Worm (Caenorhabditis elegans) whole organism, early embryonic: ENCODE data around the gene mfsd-11.
A peak's percentile ranks its signal among the peaks of the same experiment; 100 is the strongest.

Experiments
- B0310.2 ChIP-seq: sonication (generic microtip); optimal IDR thresholded peaks from 2 replicates; lab custom pipeline; 2016; ENCODE audit warnings: mild to moderate bottlenecking, missing genetic modification characterization, missing compliant biosample characterization
- F13C5.2 ChIP-seq: sonication (generic microtip); optimal IDR thresholded peaks from 2 replicates; lab custom pipeline; 2017; ENCODE audit warnings: mild to moderate bottlenecking, missing genetic modification characterization, inconsistent platforms, missing compliant biosample characterization
- aly-1 ChIP-seq: sonication (generic microtip); optimal IDR thresholded peaks from 2 replicates; lab custom pipeline; 2016; ENCODE audit warnings: missing genetic modification characterization, missing compliant biosample characterization
- ama-1 ChIP-seq: fragments of 150-350 bp; optimal IDR thresholded peaks from 2 replicates; lab custom pipeline; 2014
- ceh-13 ChIP-seq: fragments of 200-800 bp; sonication (Bioruptor generic); optimal IDR thresholded peaks from 2 replicates; lab custom pipeline; 2018; ENCODE audit warnings: mild to moderate bottlenecking, missing genetic modification characterization, missing compliant biosample characterization
- ceh-36 ChIP-seq: sonication (generic microtip); optimal IDR thresholded peaks from 2 replicates; lab custom pipeline; 2016; ENCODE audit warnings: missing genetic modification characterization, inconsistent platforms, missing compliant biosample characterization
- ets-7 ChIP-seq: sonication (generic microtip); optimal IDR thresholded peaks from 2 replicates; lab custom pipeline; 2016; ENCODE audit warnings: missing genotype, missing genetic modification characterization, missing compliant biosample characterization
- flt-1 ChIP-seq: fragments of 200-800 bp; sonication (Bioruptor generic); IDR thresholded peaks from 2 replicates; pipeline ENCODE4 v1.3.6; 2022; ENCODE audit warnings: missing genetic modification characterization, missing compliant biosample characterization
- hmbx-1 ChIP-seq: sonication (generic microtip); optimal IDR thresholded peaks from 2 replicates; lab custom pipeline; 2016; ENCODE audit warnings: mild to moderate bottlenecking, missing genetic modification characterization, missing compliant biosample characterization
- hmg-4 ChIP-seq: fragments of 200-800 bp; sonication (Bioruptor generic); optimal IDR thresholded peaks from 2 replicates; lab custom pipeline; 2018; ENCODE audit warnings: mild to moderate bottlenecking, missing genetic modification characterization, missing compliant biosample characterization
- hnd-1 ChIP-seq: sonication (generic microtip); optimal IDR thresholded peaks from 2 replicates; lab custom pipeline; 2016; ENCODE audit warnings: missing genetic modification characterization, missing compliant biosample characterization
- pes-1 ChIP-seq: fragments of 200-800 bp; sonication (Bioruptor generic); IDR thresholded peaks from 2 replicates; pipeline ENCODE4 v1.3.6; 2022; ENCODE audit warnings: missing genetic modification reagents, missing genetic modification characterization, missing compliant biosample characterization
- scrt-1 ChIP-seq: fragments of 200-800 bp; sonication (Bioruptor generic); IDR thresholded peaks from 2 replicates; pipeline ENCODE4 v1.3.6; 2022; ENCODE audit warnings: missing genetic modification characterization, missing compliant biosample characterization
- sea-1 ChIP-seq: fragments of 200-800 bp; sonication (Bioruptor generic); conservative IDR thresholded peaks from 2 replicates; pipeline ENCODE4 v1.3.6; 2022; ENCODE audit warnings: missing genetic modification characterization, missing compliant biosample characterization
- tbx-11 ChIP-seq: fragments of 200-800 bp; sonication (Bioruptor generic); IDR thresholded peaks from 2 replicates; pipeline ENCODE4 v1.3.6; 2022; ENCODE audit warnings: missing genetic modification characterization, missing compliant biosample characterization
- tbx-37 ChIP-seq: fragments of 200-800 bp; sonication (Bioruptor generic); conservative IDR thresholded peaks from 2 replicates; pipeline ENCODE4 v1.3.6; 2022; ENCODE audit warnings: missing genetic modification reagents, missing genetic modification characterization, missing compliant biosample characterization
- tra-4 ChIP-seq: sonication (generic microtip); optimal IDR thresholded peaks from 2 replicates; lab custom pipeline; 2017; ENCODE audit warnings: missing genetic modification characterization, missing compliant biosample characterization

mfsd-11 gene

DNA sequence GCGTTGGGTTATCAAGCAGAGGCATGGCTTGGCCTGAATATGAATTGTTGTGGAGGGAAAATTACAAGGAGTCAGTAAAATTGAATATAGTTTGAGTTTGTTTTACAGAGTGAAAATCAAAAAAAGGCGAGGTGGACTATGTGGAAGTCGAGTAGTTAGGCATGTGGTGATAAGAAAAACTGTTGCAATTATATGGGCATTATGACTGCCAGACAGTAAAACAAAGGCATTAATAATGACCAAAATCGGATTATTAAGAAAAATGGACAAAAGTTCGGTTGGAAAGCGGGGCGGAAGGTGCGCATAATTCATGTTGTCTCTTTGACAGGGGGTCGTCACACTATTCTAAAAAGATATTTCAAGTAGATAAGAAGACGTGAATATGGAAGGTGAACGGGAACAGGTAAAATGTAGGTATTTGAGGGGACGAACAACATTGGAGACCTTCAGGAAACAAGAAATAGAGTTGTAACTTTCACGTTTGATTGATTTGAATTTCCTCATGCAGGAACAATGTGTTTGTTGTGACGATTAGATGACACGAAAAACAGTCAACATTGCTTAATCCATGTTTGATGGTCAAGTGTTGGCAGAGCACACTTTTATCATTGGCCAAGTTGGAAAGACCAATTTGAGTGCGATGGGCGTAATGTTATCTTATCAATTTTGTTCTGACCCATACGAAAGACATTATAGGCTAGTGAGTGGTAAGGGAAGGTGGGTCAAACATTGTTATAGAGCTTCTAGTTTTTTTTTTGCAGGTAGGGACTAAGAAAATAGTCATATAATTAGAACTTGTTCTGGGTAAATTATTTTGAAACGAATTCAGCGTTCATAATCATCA lies at the start of gene mfsd-11:
Gene mfsd-11 (minus strand): TSS at position 51 of the 844 bp plus-strand sequence.
- TF ChIP-seq ama-1 (no peak), hnd-1 (tag; lab: Kevin White, UChicago) (no peak), tbx-11 (no peak), tbx-37 (GFP tag; lab: Robert Waterston, UW) (no peak), ceh-36 (tag; lab: Kevin White, UChicago) (no peak), hmbx-1 (tag; lab: Kevin White, UChicago) (no peak), ets-7 (no peak), scrt-1 (GFP tag; lab: Robert Waterston, UW) (no peak), F13C5.2 (tag; lab: Kevin White, UChicago) (no peak), aly-1 (tag; lab: Kevin White, UChicago) (no peak), flt-1 (GFP tag; lab: Robert Waterston, UW) (no peak)

ce11 chrX:12201840-12202239 lies 47.9 kb upstream of the mfsd-11 start:
- TF ChIP-seq F13C5.2 (tag; lab: Kevin White, UChicago) (no peak), tbx-11 (no peak), ets-7 (no peak), pes-1 (GFP tag; lab: Robert Waterston, UW) (no peak), B0310.2 (tag; lab: Kevin White, UChicago) (no peak), flt-1 (GFP tag; lab: Robert Waterston, UW) (no peak)

- TF ChIP-seq aly-1 (tag; lab: Kevin White, UChicago) (no peak), tra-4 (tag; lab: Kevin White, UChicago) (no peak), sea-1 (no peak), tbx-11 (no peak), B0310.2 (tag; lab: Kevin White, UChicago) (no peak), hmbx-1 (tag; lab: Kevin White, UChicago) (no peak), ceh-36 (tag; lab: Kevin White, UChicago) (no peak), tbx-37 (GFP tag; lab: Robert Waterston, UW) (no peak), ceh-13 (GFP tag; lab: Kevin White, UChicago) (no peak), ama-1 (no peak), scrt-1 (GFP tag; lab: Robert Waterston, UW) (no peak), ets-7 (no peak), hmg-4 (GFP tag; lab: Kevin White, UChicago) (no peak)
Observed at ce11 chrX:12201435-12201834, 47.5 kb upstream of the mfsd-11 start.

- TF ChIP-seq ama-1 (no peak), ets-7 (no peak), flt-1 (GFP tag; lab: Robert Waterston, UW) (no peak), hmg-4 (GFP tag; lab: Kevin White, UChicago) (no peak), hnd-1 (tag; lab: Kevin White, UChicago) (no peak), aly-1 (tag; lab: Kevin White, UChicago) (no peak), tra-4 (tag; lab: Kevin White, UChicago) (no peak), ceh-13 (GFP tag; lab: Kevin White, UChicago) (no peak), B0310.2 (tag; lab: Kevin White, UChicago) (no peak), tbx-11 (no peak), tbx-37 (GFP tag; lab: Robert Waterston, UW) (no peak)
Observed at ce11 chrX:12200577-12200976, 46.7 kb upstream of the mfsd-11 start.

DNA sequence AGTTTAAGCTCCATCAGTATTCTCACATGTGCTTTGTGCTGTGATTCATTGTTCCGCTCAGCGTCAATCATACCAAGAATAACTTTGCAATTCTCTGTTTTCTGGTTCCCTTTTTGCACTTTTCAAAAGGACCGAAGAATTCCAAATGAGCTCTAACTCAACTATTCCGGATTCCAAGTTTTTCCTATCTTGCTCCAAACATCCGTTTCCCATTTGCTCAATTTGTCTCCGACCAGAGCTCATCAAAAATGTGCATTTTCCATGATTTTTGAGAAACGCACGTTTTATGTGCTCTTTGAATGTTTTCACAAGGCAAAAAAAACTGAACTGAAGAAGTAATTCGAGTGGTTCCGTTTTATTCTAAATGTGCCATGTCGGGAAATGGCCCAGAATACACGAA lies 44.4 kb upstream of the mfsd-11 start:
- TF ChIP-seq ceh-13 (GFP tag; lab: Kevin White, UChicago) (no peak), tra-4 (tag; lab: Kevin White, UChicago) (no peak), F13C5.2 (tag; lab: Kevin White, UChicago) (no peak), flt-1 (GFP tag; lab: Robert Waterston, UW) (no peak), ets-7 (no peak), B0310.2 (tag; lab: Kevin White, UChicago) (no peak), tbx-37 (GFP tag; lab: Robert Waterston, UW) (no peak), pes-1 (GFP tag; lab: Robert Waterston, UW) (no peak), sea-1 (no peak), hnd-1 (tag; lab: Kevin White, UChicago) (no peak), scrt-1 (GFP tag; lab: Robert Waterston, UW) (no peak)

DNA sequence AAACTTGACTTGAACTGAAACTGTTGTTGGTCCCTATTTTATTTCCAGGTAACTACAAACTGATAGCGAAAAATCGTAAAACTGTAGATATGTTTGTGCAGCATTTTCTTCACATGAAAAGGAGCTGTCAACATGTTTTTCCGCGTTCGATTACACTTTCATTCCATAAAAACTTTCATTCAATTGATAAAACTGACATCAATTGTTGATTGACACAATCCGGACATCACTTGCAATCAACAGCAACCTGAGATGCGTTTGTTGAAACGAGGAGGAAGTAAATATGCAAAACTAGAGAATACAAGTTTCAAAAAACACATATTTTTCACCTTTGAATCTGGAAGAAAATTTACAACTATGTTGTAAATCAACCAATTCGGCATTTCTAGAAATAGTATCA lies 43.5 kb upstream of the mfsd-11 start:
- TF ChIP-seq flt-1 (GFP tag; lab: Robert Waterston, UW) (no peak), aly-1 (tag; lab: Kevin White, UChicago) (no peak), ama-1 (no peak), hnd-1 (tag; lab: Kevin White, UChicago) (no peak), hmbx-1 (tag; lab: Kevin White, UChicago) (no peak), tbx-37 (GFP tag; lab: Robert Waterston, UW) (no peak), ceh-36 (tag; lab: Kevin White, UChicago) (no peak)

ce11 chrX:12188280-12189071 lies 34.6 kb upstream of the mfsd-11 start:
- no peak for TF ChIP-seq flt-1 (GFP tag; lab: Robert Waterston, UW)
- no peak for TF ChIP-seq B0310.2 (tag; lab: Kevin White, UChicago)
- no peak for TF ChIP-seq hnd-1 (tag; lab: Kevin White, UChicago)
- no peak for TF ChIP-seq tra-4 (tag; lab: Kevin White, UChicago)
- TF ChIP-seq pes-1 (GFP tag; lab: Robert Waterston, UW) = no peak
- TF ChIP-seq tbx-37 (GFP tag; lab: Robert Waterston, UW) = no peak
- peak; percentile 51 for TF ChIP-seq hmg-4 (GFP tag; lab: Kevin White, UChicago)
